Worm (Caenorhabditis elegans) whole organism, young adult: ENCODE results near the gene ZC178.2.
"Not testable (repeated sequence)": the region's sequence is repeated elsewhere in the genome, so short reads cannot be mapped to it uniquely, and the experiment has no call there.

Experiments
- C06A6.2 ChIP-seq: fragments of 200-800 bp; sonication (Bioruptor generic); conservative IDR thresholded peaks from 2 replicates; pipeline ENCODE4 v1.3.6; 2022; ENCODE audit warnings: missing genetic modification characterization, missing compliant biosample characterization
- D2030.7 ChIP-seq: fragments of 200-800 bp; sonication (Bioruptor generic); IDR thresholded peaks from 2 replicates; pipeline ENCODE4 v1.3.6; 2022; ENCODE audit warnings: missing genetic modification reagents, missing genetic modification characterization, missing compliant biosample characterization
- F23B12.7 ChIP-seq: sonication (generic microtip); optimal IDR thresholded peaks from 2 replicates; lab custom pipeline; 2017; ENCODE audit warnings: missing genetic modification characterization, mild to moderate bottlenecking, missing compliant biosample characterization, antibody characterized with exemption, moderate library complexity; ENCODE audit not compliant: insufficient read depth
- F49E8.2 ChIP-seq: sonication (generic microtip); optimal IDR thresholded peaks from 3 replicates; lab custom pipeline; 2017; ENCODE audit warnings: missing genetic modification characterization, mild to moderate bottlenecking, missing compliant biosample characterization, antibody characterized with exemption, moderate library complexity; ENCODE audit not compliant: insufficient read depth
- F55B11.4 ChIP-seq: sonication (generic microtip); optimal IDR thresholded peaks from 2 replicates; lab custom pipeline; 2016; ENCODE audit warnings: missing compliant biosample characterization, missing genetic modification characterization, borderline replicate concordance; ENCODE audit not compliant: insufficient read depth
- K12H6.12 ChIP-seq: fragments of 200-800 bp; sonication (Bioruptor generic); optimal IDR thresholded peaks from 2 replicates; lab custom pipeline; 2018; ENCODE audit warnings: mild to moderate bottlenecking, missing genetic modification characterization, missing compliant biosample characterization
- T26A5.8 ChIP-seq: sonication (generic microtip); optimal IDR thresholded peaks from 2 replicates; lab custom pipeline; 2016; ENCODE audit warnings: missing genetic modification characterization, missing compliant biosample characterization
- attf-5 ChIP-seq: fragments of 200-800 bp; sonication (Bioruptor generic); optimal IDR thresholded peaks from 2 replicates; lab custom pipeline; 2018; ENCODE audit warnings: mild to moderate bottlenecking, missing genetic modification characterization, missing compliant biosample characterization
- attf-6 ChIP-seq: fragments of 200-800 bp; sonication (Bioruptor generic); IDR thresholded peaks from 2 replicates; pipeline ENCODE4 v1.3.6; 2022; ENCODE audit warnings: missing genetic modification reagents, missing genetic modification characterization, missing compliant biosample characterization
- ccch-3 ChIP-seq: fragments of 200-800 bp; sonication (Bioruptor generic); optimal IDR thresholded peaks from 2 replicates; lab custom pipeline; 2018; ENCODE audit warnings: mild to moderate bottlenecking, missing genetic modification characterization, missing compliant biosample characterization
- ceh-58 ChIP-seq: fragments of 200-800 bp; sonication (Bioruptor generic); IDR thresholded peaks from 2 replicates; pipeline ENCODE4 v1.3.6; 2022; ENCODE audit warnings: missing genetic modification characterization, missing compliant biosample characterization
- chd-7 ChIP-seq: sonication (generic microtip); optimal IDR thresholded peaks from 2 replicates; lab custom pipeline; 2016; ENCODE audit warnings: mild to moderate bottlenecking, missing genetic modification characterization, moderate library complexity, missing compliant biosample characterization
- dox-1 ChIP-seq: fragments of 200-800 bp; sonication (Bioruptor generic); IDR thresholded peaks from 2 replicates; pipeline ENCODE4 v1.3.6; 2022; ENCODE audit warnings: missing genetic modification reagents, missing genetic modification characterization, missing compliant biosample characterization
- dpff-1 ChIP-seq: sonication (generic microtip); optimal IDR thresholded peaks from 2 replicates; lab custom pipeline; 2017; ENCODE audit warnings: mild to moderate bottlenecking, missing genetic modification characterization, missing compliant biosample characterization
- dpl-1 ChIP-seq: fragments of 150-350 bp; optimal IDR thresholded peaks from 2 replicates; lab custom pipeline; 2014; ENCODE audit warnings: missing biosample characterization, missing genetic modification reagents, missing genetic modification characterization
- egl-44 ChIP-seq: fragments of 200-800 bp; sonication (Bioruptor generic); IDR thresholded peaks from 2 replicates; pipeline ENCODE4 v1.3.6; 2022; ENCODE audit warnings: missing genetic modification reagents, missing genetic modification characterization, missing compliant biosample characterization
- hlh-12 ChIP-seq: sonication (generic microtip); optimal IDR thresholded peaks from 2 replicates; lab custom pipeline; 2016; ENCODE audit warnings: missing genetic modification characterization, missing compliant biosample characterization
- hmg-1.2 ChIP-seq: fragments of 200-800 bp; sonication (Bioruptor generic); IDR thresholded peaks from 2 replicates; pipeline ENCODE4 v1.3.6; 2022; ENCODE audit warnings: missing genetic modification reagents, missing genetic modification characterization, missing compliant biosample characterization
- lag-1 ChIP-seq: fragments of 200-800 bp; sonication (Bioruptor generic); IDR thresholded peaks from 2 replicates; pipeline ENCODE4 v1.3.6; 2022; ENCODE audit warnings: missing genetic modification reagents, missing genetic modification characterization, missing compliant biosample characterization
- lin-35 ChIP-seq, 3 experiments: fragments of 150-350 bp in 2 of 3; sonication (generic microtip) in 1 of 3; optimal IDR thresholded peaks; 2 replicates each; lab custom pipeline; 2014 to 2018; ENCODE audit warnings: missing biosample characterization in 3 of 3, missing genetic modification characterization in 3 of 3, missing genetic modification reagents in 3 of 3
- lin-40 ChIP-seq: sonication (generic microtip); optimal IDR thresholded peaks from 2 replicates; lab custom pipeline; 2016; ENCODE audit warnings: missing genetic modification characterization, mild to moderate bottlenecking, missing compliant biosample characterization, missing genotype, missing genetic modification reagents
- lir-1 ChIP-seq: fragments of 200-800 bp; sonication (Bioruptor generic); conservative IDR thresholded peaks from 2 replicates; pipeline ENCODE4 v1.3.6; 2022; ENCODE audit warnings: missing genetic modification reagents, missing genetic modification characterization, missing compliant biosample characterization
- lsl-1 ChIP-seq: fragments of 200-800 bp; sonication (Bioruptor generic); optimal IDR thresholded peaks from 2 replicates; lab custom pipeline; 2018; ENCODE audit warnings: mild to moderate bottlenecking, missing genetic modification characterization, moderate library complexity, missing compliant biosample characterization
- madf-6 ChIP-seq: fragments of 200-800 bp; sonication (Bioruptor generic); IDR thresholded peaks from 2 replicates; pipeline ENCODE4 v1.3.6; 2022; ENCODE audit warnings: missing genetic modification reagents, missing genetic modification characterization, missing compliant biosample characterization
- madf-8 ChIP-seq: fragments of 200-800 bp; sonication (Bioruptor generic); conservative IDR thresholded peaks from 2 replicates; pipeline ENCODE4 v1.3.6; 2022; ENCODE audit warnings: missing genetic modification reagents, missing genetic modification characterization, missing compliant biosample characterization
- mes-4 ChIP-seq: sonication (generic microtip); optimal IDR thresholded peaks from 2 replicates; lab custom pipeline; 2016; ENCODE audit warnings: missing genotype, missing genetic modification characterization, missing compliant biosample characterization
- nfya-1 ChIP-seq: sonication (generic microtip); optimal IDR thresholded peaks from 2 replicates; lab custom pipeline; 2017; ENCODE audit warnings: antibody characterized with exemption, missing compliant biosample characterization, missing genetic modification characterization, borderline replicate concordance; ENCODE audit not compliant: insufficient read depth
- nfya-2 ChIP-seq: fragments of 200-800 bp; sonication (Bioruptor generic); IDR thresholded peaks from 2 replicates; pipeline ENCODE4 v1.3.6; 2022; ENCODE audit warnings: missing genetic modification reagents, missing genetic modification characterization, missing compliant biosample characterization
- repo-1 ChIP-seq: sonication (generic microtip); optimal IDR thresholded peaks from 2 replicates; lab custom pipeline; 2017; ENCODE audit warnings: mild to moderate bottlenecking, missing genetic modification characterization, missing compliant biosample characterization
- sdz-38 ChIP-seq: sonication (generic microtip); optimal IDR thresholded peaks from 2 replicates; lab custom pipeline; 2016; ENCODE audit warnings: missing genotype, missing genetic modification characterization, missing compliant biosample characterization
- sea-2 ChIP-seq: fragments of 200-800 bp; sonication (Bioruptor generic); IDR thresholded peaks from 2 replicates; pipeline ENCODE4 v1.3.6; 2022; ENCODE audit warnings: missing genetic modification characterization, missing compliant biosample characterization
- tlf-1 ChIP-seq: fragments of 200-800 bp; sonication (Bioruptor generic); optimal IDR thresholded peaks from 2 replicates; lab custom pipeline; 2018; ENCODE audit warnings: mild to moderate bottlenecking, missing genetic modification characterization, missing compliant biosample characterization
- unc-130 ChIP-seq: sonication (generic microtip); optimal IDR thresholded peaks from 2 replicates; lab custom pipeline; 2016; ENCODE audit warnings: missing genetic modification reagents, missing genetic modification characterization, missing compliant biosample characterization
- xnd-1 ChIP-seq: sonication (generic microtip); optimal IDR thresholded peaks from 2 replicates; lab custom pipeline; 2016; ENCODE audit warnings: missing genotype, missing genetic modification reagents, missing genetic modification characterization, missing compliant biosample characterization
- zim-3 ChIP-seq: sonication (generic microtip); optimal IDR thresholded peaks from 2 replicates; lab custom pipeline; 2017; ENCODE audit warnings: mild to moderate bottlenecking, missing genetic modification characterization, moderate library complexity, missing compliant biosample characterization
- ztf-26 ChIP-seq: sonication (generic microtip); optimal IDR thresholded peaks from 2 replicates; lab custom pipeline; 2017; ENCODE audit warnings: missing genetic modification characterization, missing compliant biosample characterization
- ztf-6 ChIP-seq: fragments of 200-800 bp; sonication (Bioruptor generic); IDR thresholded peaks from 2 replicates; pipeline ENCODE4 v1.3.6; 2022; ENCODE audit warnings: missing genetic modification reagents, missing genetic modification characterization, missing compliant biosample characterization

ZC178.2 gene

DNA sequence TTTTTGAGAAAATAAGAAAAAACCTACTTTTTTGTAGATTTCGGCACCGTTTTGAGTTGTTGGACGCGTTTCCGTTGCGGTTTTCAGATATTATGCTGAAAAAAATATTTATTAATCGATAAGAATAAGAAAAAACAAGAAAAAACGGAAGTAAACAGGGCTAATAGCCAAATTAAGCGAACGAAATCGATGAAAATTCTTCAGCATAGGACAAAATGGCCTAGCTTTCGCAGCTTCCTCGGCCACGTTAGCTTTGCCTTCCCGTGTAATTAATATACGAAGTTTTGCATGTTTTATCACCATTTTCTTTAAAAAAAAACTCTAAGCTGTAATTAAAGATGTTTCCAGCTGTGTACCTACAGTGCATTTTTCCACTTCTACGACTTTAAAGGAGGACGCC, 15.6 kb downstream of the ZC178.2 start, which contains the start of gene ZC190.10:
TSS of gene ZC190.10 (minus strand) at position 101 of the 400 bp plus-strand sequence.
- TF ChIP-seq madf-8 (GFP tag; lab: Robert Waterston, UW); F55B11.4; F49E8.2 (tag; lab: Kevin White, UChicago): not testable (repeated sequence)
- TF ChIP-seq, all 124 proteins: peak for 0; not testable (repeated sequence) for 124

ce11 chrV:8687707-8688106, 24.1 kb downstream of the ZC178.2 start, which contains the start of gene ZC190.8:
TSS of gene ZC190.8 (minus strand) at chrV:8687807.
- TF ChIP-seq lin-40 (no peak), unc-130 (no peak), hlh-12 (tag; lab: Kevin White, UChicago) (no peak), lag-1 (GFP tag; lab: Robert Waterston, UW) (no peak), ztf-6 (no peak), egl-44 (GFP tag; lab: Robert Waterston, UW) (no peak), ccch-3 (GFP tag; lab: Kevin White, UChicago) (no peak), lir-1 (GFP tag; lab: Robert Waterston, UW) (no peak), attf-6 (GFP tag; lab: Robert Waterston, UW) (no peak)

- TF ChIP-seq madf-8 (GFP tag; lab: Robert Waterston, UW) (no peak), lsl-1 (GFP tag; lab: Kevin White, UChicago) (no peak), repo-1 (tag; lab: Kevin White, UChicago) (no peak), nfya-1 (tag; lab: Kevin White, UChicago) (no peak), chd-7 (tag; lab: Kevin White, UChicago) (no peak), ztf-26 (tag; lab: Kevin White, UChicago) (no peak), dpff-1 (no peak), F49E8.2 (tag; lab: Kevin White, UChicago) (no peak), T26A5.8 (no peak), D2030.7 (GFP tag; lab: Robert Waterston, UW) (no peak), dpl-1 (GFP tag; lab: Kevin White, UChicago) (no peak), sdz-38 (tag; lab: Kevin White, UChicago) (no peak), sea-2 (GFP tag; lab: Robert Waterston, UW) (no peak), madf-6 (GFP tag; lab: Robert Waterston, UW) (no peak), K12H6.12 (tag; lab: Kevin White, UChicago) (no peak), ceh-58 (no peak)
Observed at ce11 chrV:8686764-8687163, 25.0 kb downstream of the ZC178.2 start, which contains the start of gene ZC190.7. TSS of gene ZC190.7 (minus strand) at chrV:8686864.

DNA sequence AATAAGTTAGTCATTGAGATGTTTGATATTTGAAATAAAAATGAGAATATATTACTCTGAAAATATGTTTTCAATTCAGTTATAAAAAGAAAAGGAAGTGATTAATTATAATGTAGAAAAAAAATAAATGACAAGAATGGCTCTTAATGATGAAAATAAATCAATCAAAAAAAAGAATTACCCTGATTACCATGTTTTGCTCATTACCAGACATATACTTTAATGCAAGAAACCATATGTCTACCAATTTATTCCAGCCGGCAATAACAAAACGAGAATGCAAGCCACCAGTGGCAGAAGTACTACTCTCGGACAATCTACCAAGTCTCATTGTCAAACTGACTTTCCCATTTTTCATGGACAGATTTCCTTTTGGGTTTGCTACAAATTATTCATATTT, 28.0 kb downstream of the ZC178.2 start:
- TF ChIP-seq ztf-6 (no peak), zim-3 (tag; lab: Kevin White, UChicago) (no peak), xnd-1 (tag; lab: Kevin White, UChicago) (no peak), C06A6.2 (GFP tag; lab: Robert Waterston, UW) (no peak), lin-35 (GFP tag; optimal IDR thresholded peaks at IDR 0.05; lab: Kevin White, UChicago) (no peak), attf-5 (GFP tag; lab: Kevin White, UChicago) (no peak), F23B12.7 (no peak), nfya-2 (no peak), mes-4 (no peak), dox-1 (GFP tag; lab: Robert Waterston, UW) (no peak), ccch-3 (GFP tag; lab: Kevin White, UChicago) (no peak), hmg-1.2 (GFP tag; lab: Robert Waterston, UW) (no peak), tlf-1 (GFP tag; lab: Kevin White, UChicago) (no peak)
